Worm (Caenorhabditis elegans) whole organism, L3 larva: ENCODE results near the gene K11H3.5.

Experiments
- aly-2 ChIP-seq: fragments of 150-350 bp; optimal IDR thresholded peaks from 2 replicates; lab custom pipeline; 2014; ENCODE audit warnings: missing biosample characterization, missing genetic modification characterization
- nhr-28 ChIP-seq: fragments of 150-350 bp; optimal IDR thresholded peaks from 2 replicates; lab custom pipeline; 2014; ENCODE audit warnings: missing biosample characterization, missing genetic modification characterization
- pha-4 ChIP-seq: fragments of 150-350 bp; optimal IDR thresholded peaks from 2 replicates; lab custom pipeline; 2014; ENCODE audit warnings: missing biosample characterization, missing genetic modification reagents, missing genetic modification characterization
- skn-1 ChIP-seq: fragments of 150-350 bp; optimal IDR thresholded peaks from 2 replicates; lab custom pipeline; 2014; ENCODE audit warnings: missing biosample characterization, missing genetic modification characterization
- zag-1 ChIP-seq: fragments of 150-350 bp; optimal IDR thresholded peaks from 2 replicates; lab custom pipeline; 2014; ENCODE audit warnings: missing biosample characterization, missing genetic modification characterization

ce11 chrIII:9878828-9879227 lies 35.3 kb downstream of the K11H3.5 start, which contains the start of gene ZK757.2:
- no peak for TF ChIP-seq zag-1
- TF ChIP-seq nhr-28 (tag; lab: Kevin White, UChicago) = no peak
- no peak for TF ChIP-seq pha-4 (tag; lab: Kevin White, UChicago)
- TF ChIP-seq aly-2 = no peak
- no peak for TF ChIP-seq skn-1 (tag; lab: Kevin White, UChicago)
